Worm (Caenorhabditis elegans) whole organism, L1 larva: ENCODE measurements around the gene srx-128.

Source experiments
- ama-1 ChIP-seq: fragments of 150-350 bp; optimal IDR thresholded peaks from 2 replicates; lab custom pipeline; 2014
- egl-13 ChIP-seq: sonication (generic microtip); optimal IDR thresholded peaks from 2 replicates; lab custom pipeline; 2016; ENCODE audit warnings: missing genotype, missing genetic modification reagents, missing genetic modification characterization, missing compliant biosample characterization
- fkh-10 ChIP-seq: sonication (generic microtip); optimal IDR thresholded peaks from 2 replicates; lab custom pipeline; 2017; ENCODE audit warnings: missing biosample characterization, missing genetic modification reagents, missing genetic modification characterization
- mab-9 ChIP-seq: fragments of 200-800 bp; sonication (Bioruptor generic); IDR thresholded peaks from 2 replicates; pipeline ENCODE4 v1.3.6; 2022; ENCODE audit warnings: missing genetic modification reagents, missing genetic modification characterization, missing compliant biosample characterization
- nhr-11 ChIP-seq: fragments of 150-350 bp; optimal IDR thresholded peaks from 2 replicates; lab custom pipeline; 2014; ENCODE audit warnings: missing biosample characterization, missing genetic modification characterization
- nhr-12 ChIP-seq: sonication (generic microtip); optimal IDR thresholded peaks from 2 replicates; lab custom pipeline; 2017; ENCODE audit warnings: missing biosample characterization, missing genetic modification characterization
- nhr-19 ChIP-seq: fragments of 200-800 bp; sonication (Bioruptor generic); conservative IDR thresholded peaks from 2 replicates; pipeline ENCODE4 v1.3.6; 2022; ENCODE audit warnings: missing genetic modification characterization, missing compliant biosample characterization
- nhr-77 ChIP-seq: fragments of 150-350 bp; optimal IDR thresholded peaks from 2 replicates; lab custom pipeline; 2014; ENCODE audit warnings: missing biosample characterization, missing genetic modification characterization

ce11 chrV:13822752-13823151, 14.5 kb upstream of the srx-128 start, which contains the start of gene hpo-31:
- TF ChIP-seq mab-9 (GFP tag; lab: Robert Waterston, UW) (no peak), nhr-12 (tag; lab: Kevin White, UChicago) (no peak), fkh-10 (GFP tag; lab: Kevin White, UChicago) (no peak), nhr-19 (no peak), egl-13 (tag; lab: Kevin White, UChicago) (no peak), ama-1 (no peak), nhr-77 (tag; lab: Kevin White, UChicago) (no peak), nhr-11 (tag; lab: Kevin White, UChicago) (no peak)
